Worm (Caenorhabditis elegans): Measurements from ENCODE around the gene nlp-53.
A peak's percentile ranks its signal among the peaks of the same experiment; 100 is the strongest.

nlp-53 gene

DNA sequence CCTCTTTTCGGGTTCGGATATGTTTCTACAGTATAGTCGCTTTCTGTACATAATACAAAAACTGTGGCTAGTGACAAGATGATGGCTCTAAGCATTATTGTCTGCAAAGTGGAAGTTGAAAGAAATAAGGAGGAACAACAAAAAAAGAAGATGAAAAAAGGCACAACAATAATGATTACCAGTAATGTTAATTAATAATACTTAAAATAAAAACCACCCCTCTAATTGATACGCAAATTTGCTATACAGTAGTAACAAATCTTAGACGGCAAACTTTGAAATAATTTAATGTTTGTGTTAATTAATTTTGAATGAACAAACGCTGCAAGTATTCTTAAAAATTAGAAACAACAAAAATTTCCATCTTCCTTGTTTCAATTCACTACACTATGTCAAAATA lies 3.0 kb downstream of the nlp-53 start, which contains the start of gene Y12A6A.1:
TSS of gene Y12A6A.1 (minus strand) at position 101 of the 400 bp plus-strand sequence.
- TF ChIP-seq rpc-1 (optimal IDR thresholded peaks at IDR 0.05) (no peak), rpc-1 (tag; optimal IDR thresholded peaks at IDR 0.05) (no peak), egl-18 (GFP tag; IDR thresholded peaks at IDR 0.05) (no peak), ZK185.1 (tag; optimal IDR thresholded peaks at IDR 0.05; ENCODE audit: poor library complexity, severe bottlenecking) (no peak)

ce11 chrX:13631122-13631672 lies 12.5 kb downstream of the nlp-53 start, which contains the start of gene nlg-1:
Gene nlg-1, minus strand, starts transcription at chrX:13631172.
- TF ChIP-seq B0019.2 (GFP tag; conservative IDR thresholded peaks at IDR 0.05) = no peak
- no peak for TF ChIP-seq lin-54 (GFP tag; optimal IDR thresholded peaks at IDR 0.05)
- no peak for TF ChIP-seq D2030.7 (GFP tag; IDR thresholded peaks at IDR 0.05)
- no peak for TF ChIP-seq egrh-3 (GFP tag; IDR thresholded peaks at IDR 0.05)

DNA sequence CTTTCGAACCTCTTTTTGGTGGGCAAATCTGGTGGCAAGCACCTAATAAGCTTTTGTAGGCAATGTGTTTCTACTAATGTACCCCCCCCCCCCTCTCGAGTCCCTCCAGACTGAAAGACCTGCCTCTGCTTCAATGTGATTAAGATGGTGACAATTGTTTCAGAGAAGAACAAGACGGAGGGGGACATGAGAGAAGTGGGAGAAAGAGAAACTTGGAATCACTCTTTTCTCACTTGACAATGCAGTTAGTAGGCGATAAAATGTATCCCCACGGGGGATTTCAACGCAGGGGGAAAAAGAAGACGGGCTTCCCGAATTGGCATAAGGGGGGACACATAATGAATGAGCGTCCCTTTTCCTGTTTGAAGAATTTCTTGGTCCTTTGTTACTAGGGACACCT lies 13.6 kb downstream of the nlp-53 start:
- TF ChIP-seq K11D2.4 (GFP tag; IDR thresholded peaks at IDR 0.05) (no peak), repo-1 (tag; optimal IDR thresholded peaks at IDR 0.05) (no peak), T26A5.8 (tag; optimal IDR thresholded peaks at IDR 0.05) (no peak), gei-17 (GFP tag; optimal IDR thresholded peaks at IDR 0.05) (no peak), dpl-1 (GFP tag; optimal IDR thresholded peaks at IDR 0.05) (no peak), hsf-1 (GFP tag; IDR thresholded peaks at IDR 0.05) (0 out of 2 replicates have a peak, but pooled peaks have one; percentile 34), F57A8.1 (GFP tag; optimal IDR thresholded peaks at IDR 0.05) (no peak), cebp-2 (GFP tag; IDR thresholded peaks at IDR 0.05) (no peak), attf-5 (GFP tag; optimal IDR thresholded peaks at IDR 0.05) (no peak), aptf-2 (GFP tag; conservative IDR thresholded peaks at IDR 0.05) (0 out of 2 replicates have a peak, but pooled peaks have one; percentile 20)

DNA sequence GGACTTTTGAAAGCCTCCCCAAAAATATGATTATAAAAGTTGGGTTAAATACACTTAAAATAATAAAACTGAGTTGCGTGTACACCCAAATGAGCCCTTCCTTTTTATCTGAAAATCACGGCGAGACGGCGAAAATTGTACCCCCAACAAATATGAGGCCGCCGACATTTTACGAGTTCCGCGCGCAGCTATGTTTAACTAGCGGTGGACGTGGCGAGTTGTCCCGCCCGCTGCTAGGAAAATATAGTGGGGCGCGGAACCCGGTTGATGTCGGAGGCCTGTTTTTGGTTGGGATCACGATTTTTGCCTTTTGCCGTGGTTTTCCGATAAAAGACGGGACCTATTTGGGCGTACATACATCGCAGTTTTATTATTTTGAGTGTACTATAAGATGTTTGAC lies 14.4 kb downstream of the nlp-53 start:
- TF ChIP-seq snpc-4 (GFP tag; optimal IDR thresholded peaks at IDR 0.05) = no peak
- TF ChIP-seq snpc-4 (tag; optimal IDR thresholded peaks at IDR 0.05) = peak in 2 of 4 experiments; percentile 82 to 88
- no peak for TF ChIP-seq let-607 (tag; optimal IDR thresholded peaks at IDR 0.05)
- no peak for TF ChIP-seq B0261.1 (tag; optimal IDR thresholded peaks at IDR 0.05)
- TF ChIP-seq Y53G8AR.9 (GFP tag; conservative IDR thresholded peaks at IDR 0.05) = no peak
- no peak for TF ChIP-seq repo-1 (tag; optimal IDR thresholded peaks at IDR 0.05)
- TF ChIP-seq K12H6.12 (tag; optimal IDR thresholded peaks at IDR 0.05) = no peak
- no peak for TF ChIP-seq nhr-27 (tag; optimal IDR thresholded peaks at IDR 0.05)
- peak; percentile 13; the same call in 1 of the 2 replicates for TF ChIP-seq hmg-1.2 (GFP tag; IDR thresholded peaks at IDR 0.05)

DNA sequence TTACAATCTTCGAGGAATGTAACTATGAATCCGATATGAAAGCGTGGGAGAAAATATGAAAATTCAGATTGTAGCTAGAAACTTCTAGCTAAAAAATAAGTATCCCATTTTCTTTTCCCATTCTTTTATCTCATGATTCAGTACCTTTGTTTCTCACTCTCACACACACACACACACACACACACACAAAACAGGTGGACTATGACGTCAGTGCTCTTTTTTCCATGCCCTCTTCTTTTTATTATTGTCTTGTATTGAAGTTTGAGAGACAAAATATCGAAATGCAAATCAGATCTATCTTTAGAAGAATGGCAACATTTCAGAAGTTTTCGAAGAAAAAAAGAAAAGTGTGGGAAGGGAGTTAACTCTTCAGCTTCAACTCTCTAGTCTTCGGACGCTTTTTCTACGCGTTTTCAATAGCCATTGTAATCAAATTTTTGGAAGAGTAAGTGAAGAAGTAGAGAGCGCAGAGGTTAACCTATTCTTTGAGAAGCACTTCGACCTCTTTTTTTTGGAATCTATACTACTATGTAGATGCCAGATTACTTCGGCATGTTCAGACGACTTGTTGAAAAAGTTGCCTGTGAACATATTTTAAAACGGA lies 15.3 kb downstream of the nlp-53 start:
- TF ChIP-seq unc-62 (GFP tag; optimal IDR thresholded peaks at IDR 0.05) (no peak), lsy-27 (tag; optimal IDR thresholded peaks at IDR 0.05; ENCODE audit: borderline replicate concordance, insufficient read depth) (no peak), sptf-2 (GFP tag; optimal IDR thresholded peaks at IDR 0.05) (no peak), F39B2.1 (GFP tag; IDR thresholded peaks at IDR 0.05) (no peak), F33H1.4 (GFP tag; IDR thresholded peaks at IDR 0.05) (no peak)
